Fruit fly (Drosophila melanogaster) whole organism, pupa: ENCODE data around the gene CG6985.

Experiments used
- CG32121 ChIP-seq: fragments of 200-800 bp; sonication (Bioruptor generic); IDR thresholded peaks from 2 replicates; pipeline ENCODE4 v1.3.6; 2022; ENCODE audit warnings: missing biosample characterization, missing genetic modification characterization
- D1 ChIP-seq: fragments of 200-800 bp; sonication (Bioruptor generic); optimal IDR thresholded peaks from 2 replicates; lab custom pipeline; 2018; ENCODE audit warnings: missing biosample characterization, mild to moderate bottlenecking, missing genetic modification characterization, moderate library complexity
- Snoo ChIP-seq: fragments of 200-800 bp; sonication (Bioruptor generic); optimal IDR thresholded peaks from 3 replicates; lab custom pipeline; 2017; ENCODE audit warnings: missing biosample characterization, mild to moderate bottlenecking, missing genetic modification characterization, inconsistent platforms

dm6 chr3R:22719607-22719949 lies 21.4 kb upstream of the CG6985 start:
- TF ChIP-seq CG32121 (GFP tag; lab: Robert Waterston, UW) = no peak
- no peak for TF ChIP-seq Snoo (tag; lab: Kevin White, UChicago)
- TF ChIP-seq D1 (tag; lab: Kevin White, UChicago) = no peak
